Fruit fly (Drosophila melanogaster) whole organism, adult: ENCODE results near the gene CG2975.

Source experiments
- CG11617 ChIP-seq: fragments of 200-800 bp; sonication (Bioruptor generic); optimal IDR thresholded peaks from 2 replicates; lab custom pipeline; 2017; ENCODE audit warnings: mild to moderate bottlenecking, missing biosample characterization, missing genetic modification reagents, missing genetic modification characterization
- CG12768 ChIP-seq: fragments of 200-800 bp; sonication (Bioruptor generic); optimal IDR thresholded peaks from 2 replicates; lab custom pipeline; 2017; ENCODE audit warnings: missing biosample characterization, missing genetic modification characterization, mild to moderate bottlenecking, moderate library complexity, missing genetic modification reagents
- CG14711 ChIP-seq: fragments of 200-800 bp; sonication (Bioruptor generic); optimal IDR thresholded peaks from 2 replicates; lab custom pipeline; 2018; ENCODE audit warnings: missing biosample characterization, mild to moderate bottlenecking, missing genetic modification characterization, moderate library complexity
- CG1620 ChIP-seq: fragments of 200-800 bp; sonication (Bioruptor generic); optimal IDR thresholded peaks from 2 replicates; lab custom pipeline; 2016; ENCODE audit warnings: missing biosample characterization, missing genetic modification characterization
- CG33017 ChIP-seq: fragments of 200-800 bp; sonication (Bioruptor generic); optimal IDR thresholded peaks from 2 replicates; lab custom pipeline; 2018; ENCODE audit warnings: missing biosample characterization, mild to moderate bottlenecking, missing genetic modification characterization, moderate library complexity
- CG5204 ChIP-seq: fragments of 200-800 bp; sonication (Bioruptor generic); optimal IDR thresholded peaks from 2 replicates; lab custom pipeline; 2016; ENCODE audit warnings: missing biosample characterization, missing genetic modification characterization
- CG7045 ChIP-seq: fragments of 200-800 bp; sonication (Bioruptor generic); optimal IDR thresholded peaks from 2 replicates; lab custom pipeline; 2017; ENCODE audit warnings: missing biosample characterization, mild to moderate bottlenecking, missing genetic modification characterization
- CG7101 ChIP-seq: fragments of 200-800 bp; sonication (Bioruptor generic); optimal IDR thresholded peaks from 2 replicates; lab custom pipeline; 2018; ENCODE audit warnings: missing biosample characterization, mild to moderate bottlenecking, missing genetic modification characterization, moderate library complexity
- Clk ChIP-seq: fragments of 200-800 bp; sonication (Bioruptor generic); optimal IDR thresholded peaks from 2 replicates; lab custom pipeline; 2017; ENCODE audit warnings: missing biosample characterization, missing genetic modification characterization
- cic ChIP-seq: fragments of 200-800 bp; sonication (Bioruptor generic); optimal IDR thresholded peaks from 2 replicates; lab custom pipeline; 2017; ENCODE audit warnings: missing biosample characterization, mild to moderate bottlenecking, missing genetic modification characterization, moderate library complexity
- cnc ChIP-seq, 2 experiments: fragments of >200 bp; optimal IDR thresholded peaks; 2 replicates each; lab custom pipeline; 2017
- kay ChIP-seq: fragments of 200-800 bp; sonication (Bioruptor generic); peaks from one replicate; lab custom pipeline; 2016; ENCODE audit warnings: missing biosample characterization, missing genetic modification characterization, borderline replicate concordance
- toe ChIP-seq: fragments of 200-800 bp; sonication (Bioruptor generic); optimal IDR thresholded peaks from 2 replicates; lab custom pipeline; 2016; ENCODE audit warnings: missing biosample characterization, missing genetic modification characterization

dm6 chr2L:2872968-2873728 is 33.2 kb downstream of the CG2975 start:
- TF ChIP-seq Clk (GFP tag; lab: Kevin White, UChicago) (no peak), CG1620 (no peak), cnc (optimal IDR thresholded peaks at IDR 0.05; lab: Kevin White, UChicago) (no peak), CG12768 (GFP tag; lab: Kevin White, UChicago) (peak; percentile 15), CG33017 (peak; percentile 50), CG7045 (GFP tag; lab: Kevin White, UChicago) (no peak), CG5204 (no peak), kay (GFP tag; lab: Kevin White, UChicago) (peak; percentile 96), CG11617 (GFP tag; lab: Kevin White, UChicago) (peak; percentile 45), toe (GFP tag; lab: Kevin White, UChicago) (no peak), CG14711 (tag; lab: Kevin White, UChicago) (no peak), CG7101 (tag; lab: Kevin White, UChicago) (no peak), cic (GFP tag; lab: Kevin White, UChicago) (no peak)
